Fruit fly (Drosophila melanogaster): ENCODE data around the gene CG15211.

The CG15211 gene

DNA sequence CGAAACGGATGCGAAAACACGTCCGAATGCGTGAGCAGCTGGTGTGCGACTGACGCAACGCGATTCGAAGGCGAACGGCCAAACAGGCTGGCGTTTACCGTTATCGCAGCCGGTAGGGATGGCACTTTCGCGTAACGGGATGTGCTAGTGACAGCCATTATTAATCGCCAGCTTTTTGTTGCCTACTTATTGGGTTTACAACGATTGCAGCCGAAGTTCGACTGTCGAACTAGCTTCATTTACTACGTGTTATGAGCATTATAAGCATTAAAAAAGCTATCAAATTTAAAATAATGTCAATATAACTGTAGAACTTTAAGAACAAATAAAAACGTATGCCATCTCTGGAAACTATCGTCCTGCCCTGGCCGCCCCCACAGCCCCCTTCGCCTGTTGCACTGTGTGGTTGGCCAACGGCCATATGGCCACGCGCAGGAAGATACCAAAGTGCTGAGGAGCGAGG is 14.7 kb upstream of the CG15211 start, which contains the start of gene Rph (continued):
- peak; percentile 33 for TF ChIP-seq mam (GFP tag; optimal IDR thresholded peaks at IDR 0.05)
- no peak for TF ChIP-seq CG11723 (GFP tag; optimal IDR thresholded peaks at IDR 0.05)
- TF ChIP-seq Opbp (GFP tag; IDR thresholded peaks at IDR 0.05; ENCODE audit: partially characterized antibody), result no peak
- peak; percentile 20 for TF ChIP-seq phol (tag; optimal IDR thresholded peaks at IDR 0.05)
- TF ChIP-seq ab (GFP tag; optimal IDR thresholded peaks at IDR 0.05), result no peak
- no peak for TF ChIP-seq Elba2 (GFP tag; optimal IDR thresholded peaks at IDR 0.05)
- TF ChIP-seq Optix (GFP tag; IDR thresholded peaks at IDR 0.05), result no peak
- TF ChIP-seq gcm (GFP tag; optimal IDR thresholded peaks at IDR 0.05), result no peak
- TF ChIP-seq CG32532 (GFP tag; IDR thresholded peaks at IDR 0.05), result peak; percentile 5; the same call in 1 of the 2 replicates
- no peak for TF ChIP-seq gcm2 (GFP tag; optimal IDR thresholded peaks at IDR 0.05)
- peak; percentile 46; the same call in 2 of the 4 replicates for TF ChIP-seq Dll (GFP tag; IDR thresholded peaks at IDR 0.05; ENCODE audit: partially characterized antibody)
- TF ChIP-seq CG13287 (GFP tag; IDR thresholded peaks at IDR 0.05; ENCODE audit: partially characterized antibody), result peak; percentile 63
- TF ChIP-seq usp (GFP tag; optimal IDR thresholded peaks at IDR 0.05), result no peak
- no peak for TF ChIP-seq CG10959 (GFP tag; IDR thresholded peaks at IDR 0.05)
- no peak for TF ChIP-seq z (GFP tag; IDR thresholded peaks at IDR 0.05)
- TF ChIP-seq hb (GFP tag; IDR thresholded peaks at IDR 0.05; ENCODE audit: partially characterized antibody), result 0 out of 3 replicates have a peak, but pooled peaks have one; percentile 25
- no peak for TF ChIP-seq CG1602 (GFP tag; optimal IDR thresholded peaks at IDR 0.05)
- TF ChIP-seq sqz (GFP tag; optimal IDR thresholded peaks at IDR 0.05), result no peak
- TF ChIP-seq Hr51 (GFP tag; optimal IDR thresholded peaks at IDR 0.05), result no peak
- TF ChIP-seq CG12744 (GFP tag; optimal IDR thresholded peaks at IDR 0.05), result no peak
- no peak for TF ChIP-seq CG17385 (GFP tag; optimal IDR thresholded peaks at IDR 0.05)
- no peak for TF ChIP-seq sd (tag; optimal IDR thresholded peaks at IDR 0.05)
- TF ChIP-seq grn (GFP tag; optimal IDR thresholded peaks at IDR 0.05), result no peak
- no peak for TF ChIP-seq Dp (GFP tag; optimal IDR thresholded peaks at IDR 0.05)
- TF ChIP-seq repo (GFP tag; optimal IDR thresholded peaks at IDR 0.05), result no peak
- no peak for TF ChIP-seq CG5245 (GFP tag; optimal IDR thresholded peaks at IDR 0.05)
- peak; percentile 82 for TF ChIP-seq scrt (GFP tag; optimal IDR thresholded peaks at IDR 0.05)
- no peak for TF ChIP-seq Trl (optimal IDR thresholded peaks at IDR 0.05)
- no peak for TF ChIP-seq Trl (GFP tag; optimal IDR thresholded peaks at IDR 0.05)
- no peak for TF ChIP-seq Xbp1 (GFP tag; optimal IDR thresholded peaks at IDR 0.05)
- no peak for TF ChIP-seq Ada2b (GFP tag; IDR thresholded peaks at IDR 0.05)
- 0 out of 4 replicates have a peak, but pooled peaks have one; percentile 21 for TF ChIP-seq chinmo (GFP tag; IDR thresholded peaks at IDR 0.05; ENCODE audit: partially characterized antibody)
- 0 out of 2 replicates have a peak, but pooled peaks have one; percentile 17 for TF ChIP-seq Rfx (GFP tag; IDR thresholded peaks at IDR 0.05)
- peak; percentile 1 for TF ChIP-seq B-H2 (GFP tag; optimal IDR thresholded peaks at IDR 0.05)
- TF ChIP-seq ro (GFP tag; IDR thresholded peaks at IDR 0.05), result no peak
- TF ChIP-seq CG7786 (GFP tag; optimal IDR thresholded peaks at IDR 0.05), result peak; percentile 21
- no peak for TF ChIP-seq CG8478 (optimal IDR thresholded peaks at IDR 0.05)
- TF ChIP-seq CG2889 (GFP tag; IDR thresholded peaks at IDR 0.05), result no peak
- peak; percentile 11 for TF ChIP-seq CG17359 (tag; optimal IDR thresholded peaks at IDR 0.05)
- no peak for TF ChIP-seq Bteb2 (GFP tag; optimal IDR thresholded peaks at IDR 0.05)
- TF ChIP-seq CG3847 (GFP tag; IDR thresholded peaks at IDR 0.05), result peak; percentile 30; the same call in 1 of the 2 replicates
- no peak for TF ChIP-seq CG32772 (GFP tag; IDR thresholded peaks at IDR 0.05)
- TF ChIP-seq nmo (GFP tag; optimal IDR thresholded peaks at IDR 0.05), result no peak
- no peak for TF ChIP-seq CG10565 (GFP tag; optimal IDR thresholded peaks at IDR 0.05)
- peak; percentile 43 for TF ChIP-seq sens (GFP tag)
- peak; percentile 70 for TF ChIP-seq crol (GFP tag; IDR thresholded peaks at IDR 0.05)
- peak; percentile 64 for TF ChIP-seq BEAF-32 (GFP tag; optimal IDR thresholded peaks at IDR 0.05)
- TF ChIP-seq slp2 (GFP tag; optimal IDR thresholded peaks at IDR 0.05), result no peak
- TF ChIP-seq yki (optimal IDR thresholded peaks at IDR 0.05), result no peak
- no peak for TF ChIP-seq CG15696 (tag; optimal IDR thresholded peaks at IDR 0.05)
- peak; percentile 11; the same call in 1 of the 2 replicates for TF ChIP-seq ssp (GFP tag; IDR thresholded peaks at IDR 0.05)
- TF ChIP-seq CG10431 (GFP tag; optimal IDR thresholded peaks at IDR 0.05), result no peak
